Fruit fly (Drosophila melanogaster): ENCODE measurements around the gene cal1.

Gene cal1

dm6 chr3R:17052465-17053149, 35.5 kb upstream of the cal1 start (continued):
- TF ChIP-seq CG1024 (GFP tag; IDR thresholded peaks at IDR 0.05) (no peak), amos (GFP tag; IDR thresholded peaks at IDR 0.05; ENCODE audit: partially characterized antibody) (no peak), phol (tag; optimal IDR thresholded peaks at IDR 0.05) (peak; percentile 69), sisA (GFP tag; IDR thresholded peaks at IDR 0.05) (no peak), Spps (tag; optimal IDR thresholded peaks at IDR 0.05) (peak; percentile 36), emc (GFP tag; optimal IDR thresholded peaks at IDR 0.05) (no peak), CG9817 (tag; optimal IDR thresholded peaks at IDR 0.05) (no peak), CG11504 (tag; optimal IDR thresholded peaks at IDR 0.05) (peak; percentile 16), nmo (GFP tag; optimal IDR thresholded peaks at IDR 0.05) (peak; percentile 66), az2 (GFP tag; optimal IDR thresholded peaks at IDR 0.05) (peak; percentile 25), Eip74EF (GFP tag; optimal IDR thresholded peaks at IDR 0.05) (no peak), CG17912 (GFP tag; optimal IDR thresholded peaks at IDR 0.05) (no peak), eve (GFP tag; optimal IDR thresholded peaks at IDR 0.05) (no peak), Sox100B (GFP tag; optimal IDR thresholded peaks at IDR 0.05) (no peak), mirr (GFP tag; optimal IDR thresholded peaks at IDR 0.05) (no peak), ken (GFP tag; IDR thresholded peaks at IDR 0.05) (no peak), lab (GFP tag; optimal IDR thresholded peaks at IDR 0.05) (no peak), CG9932 (GFP tag; IDR thresholded peaks at IDR 0.05) (no peak), Hr51 (GFP tag; optimal IDR thresholded peaks at IDR 0.05) (no peak), CG31365 (tag; optimal IDR thresholded peaks at IDR 0.05) (no peak), ssp (GFP tag; IDR thresholded peaks at IDR 0.05) (0 out of 2 replicates have a peak, but pooled peaks have one; percentile 15), Fer2 (tag; optimal IDR thresholded peaks at IDR 0.05) (no peak), Fer3 (tag; optimal IDR thresholded peaks at IDR 0.05) (no peak), CG6791 (GFP tag; IDR thresholded peaks at IDR 0.05; ENCODE audit: partially characterized antibody) (no peak), Xrp1 (GFP tag; IDR thresholded peaks at IDR 0.05) (peak; percentile 77), her (GFP tag; optimal IDR thresholded peaks at IDR 0.05) (no peak), Mes4 (GFP tag; optimal IDR thresholded peaks at IDR 0.05) (no peak), TFAM (GFP tag; optimal IDR thresholded peaks at IDR 0.05) (no peak), chm (GFP tag; IDR thresholded peaks at IDR 0.05) (no peak), CG12659 (GFP tag; optimal IDR thresholded peaks at IDR 0.05) (no peak), CG10267 (tag; optimal IDR thresholded peaks at IDR 0.05) (no peak), unpg (GFP tag; optimal IDR thresholded peaks at IDR 0.05) (peak; percentile 41), Aef1 (GFP tag; IDR thresholded peaks at IDR 0.05) (no peak), CG12942 (GFP tag; optimal IDR thresholded peaks at IDR 0.05) (no peak), gce (GFP tag; IDR thresholded peaks at IDR 0.05) (no peak), nerfin-1 (tag; optimal IDR thresholded peaks at IDR 0.05) (peak; percentile 7), lmd (GFP tag; IDR thresholded peaks at IDR 0.05) (peak; percentile 13; the same call in 1 of the 2 replicates), CG2202 (tag; optimal IDR thresholded peaks at IDR 0.05) (peak; percentile 65), al (GFP tag; IDR thresholded peaks at IDR 0.05) (no peak), CG2875 (GFP tag; optimal IDR thresholded peaks at IDR 0.05) (peak; percentile 6), Doc3 (GFP tag; IDR thresholded peaks at IDR 0.05; ENCODE audit: partially characterized antibody) (no peak), CG30431 (GFP tag; optimal IDR thresholded peaks at IDR 0.05) (peak; percentile 15), CG10565 (GFP tag; optimal IDR thresholded peaks at IDR 0.05) (no peak), luna (GFP tag; optimal IDR thresholded peaks at IDR 0.05) (no peak), usp (GFP tag; optimal IDR thresholded peaks at IDR 0.05) (no peak), CG9609 (GFP tag; optimal IDR thresholded peaks at IDR 0.05) (no peak), pb (GFP tag; optimal IDR thresholded peaks at IDR 0.05) (no peak), fd102C (GFP tag; optimal IDR thresholded peaks at IDR 0.05) (peak; percentile 81), CG7963 (GFP tag; IDR thresholded peaks at IDR 0.05; ENCODE audit: partially characterized antibody) (no peak)

All from whole organism, embryonic.